Worm (Caenorhabditis elegans): ENCODE measurements around the gene F45H10.2.
A peak's percentile ranks its signal among the peaks of the same experiment; 100 is the strongest.

Gene F45H10.2

ce11 chrII:13477230-13477629 is 15.6 kb downstream of the F45H10.2 start:
- TF ChIP-seq ztf-4 (tag; optimal IDR thresholded peaks at IDR 0.05) (no peak), grh-1 (GFP tag; IDR thresholded peaks at IDR 0.05) (0 out of 2 replicates have a peak, but pooled peaks have one; percentile 26), C04F5.9 (tag; optimal IDR thresholded peaks at IDR 0.05) (no peak), nhr-19 (GFP tag; conservative IDR thresholded peaks at IDR 0.05) (peak; percentile 78), pqm-1 (tag; optimal IDR thresholded peaks at IDR 0.05) (no peak), nhr-47 (tag; optimal IDR thresholded peaks at IDR 0.05) (peak; percentile 76), ztf-11 (tag; optimal IDR thresholded peaks at IDR 0.05) (peak in 1 of 2 experiments; percentile 75), sox-4 (tag; optimal IDR thresholded peaks at IDR 0.05) (no peak), fkh-10 (GFP tag; optimal IDR thresholded peaks at IDR 0.05) (peak; percentile 5), lin-15B (tag; optimal IDR thresholded peaks at IDR 0.05) (peak; percentile 69), lin-13 (GFP tag; optimal IDR thresholded peaks at IDR 0.05) (peak; percentile 36), nhr-12 (tag; optimal IDR thresholded peaks at IDR 0.05) (no peak), snu-23 (GFP tag; optimal IDR thresholded peaks at IDR 0.05) (peak; percentile 77), nhr-71 (tag; optimal IDR thresholded peaks at IDR 0.05) (peak; percentile 75), nhr-28 (tag; optimal IDR thresholded peaks at IDR 0.05) (no peak), fkh-4 (tag; optimal IDR thresholded peaks at IDR 0.05; ENCODE audit: borderline replicate concordance) (no peak), jun-1 (tag; optimal IDR thresholded peaks at IDR 0.05) (no peak), alr-1 (tag; optimal IDR thresholded peaks at IDR 0.05; ENCODE audit: borderline replicate concordance) (no peak), elt-3 (tag; optimal IDR thresholded peaks at IDR 0.05) (no peak), nhr-90 (tag; optimal IDR thresholded peaks at IDR 0.05; ENCODE audit: poor library complexity) (peak; percentile 58), snpc-4 (tag; optimal IDR thresholded peaks at IDR 0.05) (peak; percentile 53), rnt-1 (tag; optimal IDR thresholded peaks at IDR 0.05) (peak; percentile 73), irx-1 (tag; optimal IDR thresholded peaks at IDR 0.05) (peak; percentile 10), lsy-2 (tag; optimal IDR thresholded peaks at IDR 0.05) (peak; percentile 64 to 75), tbx-2 (tag; optimal IDR thresholded peaks at IDR 0.05) (peak; percentile 60), fkh-8 (tag; optimal IDR thresholded peaks at IDR 0.05) (peak; percentile 25), hlh-17 (GFP tag; optimal IDR thresholded peaks at IDR 0.05; ENCODE audit: borderline replicate concordance) (no peak), lin-35 (GFP tag; optimal IDR thresholded peaks at IDR 0.05) (peak; percentile 70 to 73), mdl-1 (tag; optimal IDR thresholded peaks at IDR 0.05) (no peak), efl-1 (optimal IDR thresholded peaks at IDR 0.05) (peak; percentile 73), efl-1 (GFP tag; optimal IDR thresholded peaks at IDR 0.05 in 1 of 2) (peak; percentile 74 to 97), unc-98 (GFP tag; IDR thresholded peaks at IDR 0.05) (no peak), nhr-85 (tag) (peak; percentile 85), zag-1 (tag; optimal IDR thresholded peaks at IDR 0.05) (no peak), nhr-20 (tag; optimal IDR thresholded peaks at IDR 0.05) (peak; percentile 53), tlp-1 (tag; optimal IDR thresholded peaks at IDR 0.05) (no peak), nhr-77 (tag; optimal IDR thresholded peaks at IDR 0.05) (no peak), aly-2 (tag; optimal IDR thresholded peaks at IDR 0.05) (no peak), ceh-63 (GFP tag; optimal IDR thresholded peaks at IDR 0.05) (no peak), xbp-1 (tag; optimal IDR thresholded peaks at IDR 0.05) (peak; percentile 68), unc-130 (tag; optimal IDR thresholded peaks at IDR 0.05) (peak; percentile 58), sptf-1 (tag; optimal IDR thresholded peaks at IDR 0.05) (no peak), C34B4.2 (tag; optimal IDR thresholded peaks at IDR 0.05) (no peak), sup-37 (GFP tag; optimal IDR thresholded peaks at IDR 0.05) (no peak), egl-13 (tag; optimal IDR thresholded peaks at IDR 0.05) (peak; percentile 18), mep-1 (tag; optimal IDR thresholded peaks at IDR 0.05) (peak; percentile 88), dsc-1 (tag; optimal IDR thresholded peaks at IDR 0.05) (peak; percentile 64), C16A3.4 (tag; optimal IDR thresholded peaks at IDR 0.05) (peak; percentile 40), dpl-1 (GFP tag; optimal IDR thresholded peaks at IDR 0.05) (peak; percentile 65 to 79 (median 73)), hpl-2 (GFP tag; optimal IDR thresholded peaks at IDR 0.05) (no peak), ama-1 (optimal IDR thresholded peaks at IDR 0.05) (peak; percentile 4), pag-3 (tag; optimal IDR thresholded peaks at IDR 0.05; ENCODE audit: borderline replicate concordance, insufficient read depth) (no peak), nhr-11 (tag; optimal IDR thresholded peaks at IDR 0.05) (no peak), aha-1 (tag; optimal IDR thresholded peaks at IDR 0.05) (no peak)

Data from whole organism, L1 larva.